Worm (Caenorhabditis elegans): ENCODE results near the gene algn-2.

The algn-2 gene

ce11 chrII:5420947-5421614 is 46.0 kb downstream of the algn-2 start, which contains the start of gene tofu-6:
TSS of gene tofu-6 (plus strand) at chrII:5421248.
- TF ChIP-seq nfya-1 (tag; optimal IDR thresholded peaks at IDR 0.05; ENCODE audit: insufficient read depth) (peak; percentile 45), ztf-4 (tag; optimal IDR thresholded peaks at IDR 0.05) (no peak), lin-39 (tag; optimal IDR thresholded peaks at IDR 0.05) (no peak), mdl-1 (tag; optimal IDR thresholded peaks at IDR 0.05) (no peak), unc-39 (tag; optimal IDR thresholded peaks at IDR 0.05) (no peak), ceh-28 (tag; optimal IDR thresholded peaks at IDR 0.05) (no peak), nhr-12 (tag; optimal IDR thresholded peaks at IDR 0.05) (no peak), nhr-67 (tag; optimal IDR thresholded peaks at IDR 0.05) (no peak), pha-4 (tag; optimal IDR thresholded peaks at IDR 0.05) (peak; percentile 71), daf-12 (tag; optimal IDR thresholded peaks at IDR 0.05) (no peak), sea-2 (GFP tag; optimal IDR thresholded peaks at IDR 0.05) (no peak), elt-2 (tag; optimal IDR thresholded peaks at IDR 0.05) (no peak), ztf-11 (tag; optimal IDR thresholded peaks at IDR 0.05) (no peak), elt-1 (tag; optimal IDR thresholded peaks at IDR 0.05) (no peak), nhr-77 (tag; optimal IDR thresholded peaks at IDR 0.05) (no peak), nhr-43 (tag; optimal IDR thresholded peaks at IDR 0.05; ENCODE audit: poor library complexity, severe bottlenecking) (no peak), nhr-25 (tag; optimal IDR thresholded peaks at IDR 0.05) (peak; percentile 13), skn-1 (tag; optimal IDR thresholded peaks at IDR 0.05) (no peak), unc-62 (GFP tag; optimal IDR thresholded peaks at IDR 0.05) (no peak), ceh-9 (tag; optimal IDR thresholded peaks at IDR 0.05) (no peak), mml-1 (tag; optimal IDR thresholded peaks at IDR 0.05) (no peak)

ce11 chrII:5423832-5424231 is 48.8 kb downstream of the algn-2 start, which contains the start of gene F07F6.7:
TSS of gene F07F6.7 (minus strand) at chrII:5423858.
- TF ChIP-seq elt-2 (tag; optimal IDR thresholded peaks at IDR 0.05) (peak; percentile 6), egl-5 (tag; optimal IDR thresholded peaks at IDR 0.05) (no peak)

ce11 chrII:5425633-5426032 is 50.6 kb downstream of the algn-2 start, which contains the start of gene F07F6.8:
TSS of gene F07F6.8 (minus strand) at chrII:5425733.
- TF ChIP-seq ZK546.5 (tag; optimal IDR thresholded peaks at IDR 0.05) (no peak), egl-27 (tag; optimal IDR thresholded peaks at IDR 0.05) (no peak), nhr-23 (tag; optimal IDR thresholded peaks at IDR 0.05) (no peak), nhr-67 (tag; optimal IDR thresholded peaks at IDR 0.05) (no peak), elt-2 (tag; optimal IDR thresholded peaks at IDR 0.05) (no peak), jun-1 (tag; optimal IDR thresholded peaks at IDR 0.05) (no peak), nhr-77 (tag; optimal IDR thresholded peaks at IDR 0.05) (no peak), hmg-11 (tag; optimal IDR thresholded peaks at IDR 0.05) (no peak), mml-1 (tag; optimal IDR thresholded peaks at IDR 0.05) (no peak), tbx-2 (tag; optimal IDR thresholded peaks at IDR 0.05) (no peak), daf-12 (tag; optimal IDR thresholded peaks at IDR 0.05) (no peak), unc-39 (tag; optimal IDR thresholded peaks at IDR 0.05) (no peak), unc-62 (GFP tag; optimal IDR thresholded peaks at IDR 0.05) (no peak)

ce11 chrII:5426054-5426453 is 51.0 kb downstream of the algn-2 start:
- no peak for TF ChIP-seq nhr-77 (tag; optimal IDR thresholded peaks at IDR 0.05)
- peak; percentile 49 for TF ChIP-seq hmg-11 (tag; optimal IDR thresholded peaks at IDR 0.05)
- TF ChIP-seq lin-15B (tag; optimal IDR thresholded peaks at IDR 0.05) = no peak
- peak; percentile 82 for TF ChIP-seq nfya-1 (tag; optimal IDR thresholded peaks at IDR 0.05; ENCODE audit: insufficient read depth)
- no peak for TF ChIP-seq elt-3 (tag; optimal IDR thresholded peaks at IDR 0.05)
- TF ChIP-seq zag-1 (tag; optimal IDR thresholded peaks at IDR 0.05) = no peak
- no peak for TF ChIP-seq ceh-9 (tag; optimal IDR thresholded peaks at IDR 0.05)
- TF ChIP-seq nhr-76 (tag; optimal IDR thresholded peaks at IDR 0.05) = no peak
- no peak for TF ChIP-seq ztf-4 (tag; optimal IDR thresholded peaks at IDR 0.05)
- no peak for TF ChIP-seq lsy-12 (tag; optimal IDR thresholded peaks at IDR 0.05)
- TF ChIP-seq nhr-23 (tag; optimal IDR thresholded peaks at IDR 0.05) = peak; percentile 46
- TF ChIP-seq ama-1 (optimal IDR thresholded peaks at IDR 0.05) = peak; percentile 66
- peak; percentile 85 for TF ChIP-seq pha-4 (tag; optimal IDR thresholded peaks at IDR 0.05)
- TF ChIP-seq nhr-25 (tag; optimal IDR thresholded peaks at IDR 0.05) = peak; percentile 49
- no peak for TF ChIP-seq ztf-11 (tag; optimal IDR thresholded peaks at IDR 0.05)
- TF ChIP-seq nhr-237 (tag; optimal IDR thresholded peaks at IDR 0.05) = no peak
- peak; percentile 85 for TF ChIP-seq elt-2 (tag; optimal IDR thresholded peaks at IDR 0.05)
- TF ChIP-seq nhr-43 (tag; optimal IDR thresholded peaks at IDR 0.05; ENCODE audit: poor library complexity, severe bottlenecking) = no peak
- TF ChIP-seq egl-27 (tag; optimal IDR thresholded peaks at IDR 0.05) = peak; percentile 6
- no peak for TF ChIP-seq mdl-1 (tag; optimal IDR thresholded peaks at IDR 0.05)
- TF ChIP-seq jun-1 (tag; optimal IDR thresholded peaks at IDR 0.05) = peak; percentile 11
- peak; percentile 32 for TF ChIP-seq ceh-28 (tag; optimal IDR thresholded peaks at IDR 0.05)
- TF ChIP-seq lin-39 (tag; optimal IDR thresholded peaks at IDR 0.05) = peak; percentile 13
- no peak for TF ChIP-seq nhr-11 (tag; optimal IDR thresholded peaks at IDR 0.05)
- TF ChIP-seq aly-2 (tag; optimal IDR thresholded peaks at IDR 0.05) = no peak

All from whole organism, L3 larva.